Worm (Caenorhabditis elegans): ENCODE data around the gene str-211.

ce11 chrV:4933268-4933667 lies 10.9 kb downstream of the str-211 start:
- no peak for TF ChIP-seq snpc-4 (tag; optimal IDR thresholded peaks at IDR 0.05)
- TF ChIP-seq mep-1 (tag; optimal IDR thresholded peaks at IDR 0.05) = no peak
- no peak for TF ChIP-seq cey-2 (tag; optimal IDR thresholded peaks at IDR 0.05; ENCODE audit: borderline replicate concordance, insufficient read depth)
- TF ChIP-seq zag-1 (tag; optimal IDR thresholded peaks at IDR 0.05) = no peak
- no peak for TF ChIP-seq hlh-30 (tag; optimal IDR thresholded peaks at IDR 0.05; ENCODE audit: insufficient read depth)
